Fruit fly (Drosophila melanogaster) whole organism, pupa: ENCODE measurements around the gene CG34265.

Experiments
- CG10348 ChIP-seq: fragments of 200-800 bp; sonication (Bioruptor generic); IDR thresholded peaks from 2 replicates; pipeline ENCODE4 v1.3.6; 2022; ENCODE audit warnings: missing biosample characterization, missing genetic modification characterization
- CG12605 ChIP-seq: fragments of 200-800 bp; sonication (Bioruptor generic); IDR thresholded peaks from 2 replicates; pipeline ENCODE4 v1.3.6; 2022; ENCODE audit warnings: missing biosample characterization, missing genetic modification characterization
- CG13204 ChIP-seq: fragments of 200-800 bp; sonication (Bioruptor generic); optimal IDR thresholded peaks from 2 replicates; lab custom pipeline; 2018; ENCODE audit warnings: missing biosample characterization, mild to moderate bottlenecking, missing genetic modification characterization, moderate library complexity
- CG14655 ChIP-seq: fragments of 200-800 bp; sonication (Bioruptor generic); optimal IDR thresholded peaks from 3 replicates; lab custom pipeline; 2017; ENCODE audit warnings: mild to moderate bottlenecking, missing biosample characterization, missing genetic modification reagents, missing genetic modification characterization
- CG15710 ChIP-seq: fragments of 200-800 bp; sonication (Bioruptor generic); optimal IDR thresholded peaks from 2 replicates; lab custom pipeline; 2018; ENCODE audit warnings: missing biosample characterization, mild to moderate bottlenecking, missing genetic modification characterization, moderate library complexity
- CG17806 ChIP-seq: fragments of 200-800 bp; sonication (Bioruptor generic); optimal IDR thresholded peaks from 2 replicates; lab custom pipeline; 2018; ENCODE audit warnings: missing biosample characterization, mild to moderate bottlenecking, missing genetic modification characterization, moderate library complexity
- CG32121 ChIP-seq: fragments of 200-800 bp; sonication (Bioruptor generic); IDR thresholded peaks from 2 replicates; pipeline ENCODE4 v1.3.6; 2022; ENCODE audit warnings: missing biosample characterization, missing genetic modification characterization
- CG34367 ChIP-seq: fragments of 200-800 bp; sonication (Bioruptor generic); optimal IDR thresholded peaks from 2 replicates; lab custom pipeline; 2018; ENCODE audit warnings: missing biosample characterization, mild to moderate bottlenecking, missing genetic modification characterization
- CG4496 ChIP-seq: fragments of 200-800 bp; sonication (Bioruptor generic); IDR thresholded peaks from 3 replicates; pipeline ENCODE4 v1.3.6; 2022; ENCODE audit warnings: missing biosample characterization, missing genetic modification characterization
- CG8159 ChIP-seq: fragments of 200-800 bp; sonication (Bioruptor generic); optimal IDR thresholded peaks from 3 replicates; lab custom pipeline; 2018; ENCODE audit warnings: missing biosample characterization, mild to moderate bottlenecking, missing genetic modification characterization, moderate library complexity
- CG8301 ChIP-seq: fragments of 200-800 bp; sonication (Bioruptor generic); optimal IDR thresholded peaks from 2 replicates; lab custom pipeline; 2018; ENCODE audit warnings: missing biosample characterization, mild to moderate bottlenecking, missing genetic modification characterization
- CG9948 ChIP-seq: fragments of 200-800 bp; sonication (Bioruptor generic); optimal IDR thresholded peaks from 2 replicates; lab custom pipeline; 2018; ENCODE audit warnings: missing biosample characterization, mild to moderate bottlenecking, missing genetic modification characterization, moderate library complexity
- D1 ChIP-seq: fragments of 200-800 bp; sonication (Bioruptor generic); optimal IDR thresholded peaks from 2 replicates; lab custom pipeline; 2018; ENCODE audit warnings: missing biosample characterization, mild to moderate bottlenecking, missing genetic modification characterization, moderate library complexity
- EcR ChIP-seq: fragments of 200-800 bp; sonication (Bioruptor generic); optimal IDR thresholded peaks from 3 replicates; lab custom pipeline; 2019; ENCODE audit warnings: missing biosample characterization, missing genetic modification characterization, mild to moderate bottlenecking, moderate library complexity, missing genetic modification reagents
- Ets98B ChIP-seq: fragments of 200-800 bp; sonication (Bioruptor generic); IDR thresholded peaks from 2 replicates; pipeline ENCODE4 v1.3.6; 2022; ENCODE audit warnings: missing biosample characterization, missing genetic modification characterization
- Pif1A ChIP-seq: fragments of 200-800 bp; sonication (Bioruptor generic); optimal IDR thresholded peaks from 3 replicates; lab custom pipeline; 2016; ENCODE audit warnings: missing biosample characterization, missing genetic modification characterization
- Pif1B ChIP-seq: fragments of 200-800 bp; sonication (Bioruptor generic); optimal IDR thresholded peaks from 3 replicates; lab custom pipeline; 2016; ENCODE audit warnings: missing biosample characterization, missing genetic modification characterization
- Snoo ChIP-seq: fragments of 200-800 bp; sonication (Bioruptor generic); optimal IDR thresholded peaks from 3 replicates; lab custom pipeline; 2017; ENCODE audit warnings: missing biosample characterization, mild to moderate bottlenecking, missing genetic modification characterization, inconsistent platforms
- fd96Ca ChIP-seq: fragments of 200-800 bp; sonication (Bioruptor generic); IDR thresholded peaks from 3 replicates; pipeline ENCODE4 v1.3.6; 2022; ENCODE audit warnings: missing biosample characterization, missing genetic modification characterization
- gl ChIP-seq: fragments of 200-800 bp; sonication (Bioruptor generic); optimal IDR thresholded peaks from 2 replicates; lab custom pipeline; 2018; ENCODE audit warnings: missing biosample characterization, mild to moderate bottlenecking, missing genetic modification characterization
- rn ChIP-seq: fragments of 200-800 bp; sonication (Bioruptor generic); IDR thresholded peaks from 2 replicates; pipeline ENCODE4 v1.3.6; 2022; ENCODE audit warnings: missing biosample characterization, missing genetic modification characterization

Gene CG34265

DNA sequence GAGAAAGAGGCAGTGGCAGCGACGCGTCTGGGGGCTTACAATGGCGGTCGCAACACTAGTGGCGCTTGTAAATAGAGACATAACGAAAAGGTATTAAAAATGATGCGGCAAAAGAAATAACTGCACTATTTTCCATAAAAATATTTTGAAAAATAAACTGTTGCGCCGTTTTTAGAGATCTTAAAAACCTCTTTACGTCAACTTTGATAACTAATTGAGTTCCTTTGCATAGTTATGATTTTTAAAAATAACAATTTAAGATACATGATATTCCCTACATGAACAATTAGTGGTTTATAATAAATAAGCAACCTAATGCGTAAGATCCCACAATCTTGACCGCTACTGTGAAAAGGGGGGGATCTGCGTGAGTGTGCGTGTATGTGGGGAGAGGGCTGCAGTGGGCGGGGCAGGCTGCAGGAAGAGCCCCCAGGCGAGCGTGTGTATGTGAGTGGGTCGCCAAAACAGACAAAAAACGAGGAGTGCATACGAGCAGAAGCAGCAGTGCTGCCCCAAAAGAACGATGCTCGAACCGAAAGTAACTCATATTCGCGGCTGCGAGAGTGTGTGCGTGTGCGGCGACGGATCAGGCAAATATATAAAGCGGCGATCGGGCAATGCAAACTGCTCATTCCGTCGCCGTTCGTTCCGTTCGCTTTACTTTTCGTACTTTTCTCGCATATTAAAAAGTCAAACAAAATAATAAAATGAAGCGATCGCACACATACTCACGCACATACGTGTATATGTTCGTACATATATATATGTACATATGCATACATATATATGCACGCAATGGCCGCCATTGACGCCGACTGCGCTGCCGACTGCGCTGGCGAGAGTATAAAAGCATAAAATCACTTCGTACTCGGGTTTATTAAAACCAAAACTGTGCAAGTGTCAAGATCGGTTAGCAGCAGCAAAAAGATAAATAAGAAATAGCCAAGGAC lies 19.3 kb upstream of the CG34265 start:
- TF ChIP-seq Pif1B (GFP tag; lab: Kevin White, UChicago) (peak; percentile 94), Ets98B (GFP tag; lab: Robert Waterston, UW) (peak; percentile 69), CG15710 (tag; lab: Kevin White, UChicago) (peak; percentile 98), Pif1A (GFP tag; lab: Kevin White, UChicago) (peak; percentile 96), CG13204 (GFP tag; lab: Kevin White, UChicago) (peak; percentile 94), D1 (tag; lab: Kevin White, UChicago) (peak; percentile 97), CG10348 (GFP tag; lab: Robert Waterston, UW) (no peak; the same call in 1 of the 2 replicates), gl (tag; lab: Kevin White, UChicago) (peak; percentile 84), CG8159 (peak; percentile 99), CG12605 (peak; percentile 72), CG9948 (peak; percentile 98), CG8301 (tag; lab: Kevin White, UChicago) (peak; percentile 91), CG17806 (tag; lab: Kevin White, UChicago) (peak; percentile 95), CG32121 (peak; percentile 83), CG14655 (GFP tag; lab: Kevin White, UChicago) (peak; percentile 93), CG4496 (GFP tag; lab: Robert Waterston, UW) (peak; percentile 67), fd96Ca (GFP tag; lab: Robert Waterston, UW) (peak; percentile 82; the same call in 2 of the 3 replicates), Snoo (tag; lab: Kevin White, UChicago) (peak; percentile 47), CG34367 (tag; lab: Kevin White, UChicago) (peak; percentile 96), EcR (GFP tag; lab: Kevin White, UChicago) (peak; percentile 90), rn (peak; percentile 66; the same call in 1 of the 2 replicates)

DNA sequence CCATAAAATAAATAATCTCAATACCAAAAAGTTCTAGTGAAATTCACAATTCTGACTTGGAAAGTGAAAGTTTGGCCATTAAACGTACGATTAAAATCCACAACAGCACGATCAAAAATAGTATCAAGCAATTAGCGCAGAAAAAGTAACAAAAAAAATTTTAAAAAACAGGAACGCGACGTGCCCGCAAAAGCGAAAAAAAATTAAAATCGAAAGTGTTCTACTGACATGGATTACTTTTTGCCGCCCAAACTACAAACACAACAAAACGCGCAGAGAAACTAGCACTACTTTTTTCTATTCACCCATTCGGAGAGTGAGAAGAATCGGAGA lies 18.6 kb upstream of the CG34265 start:
- TF ChIP-seq gl (tag; lab: Kevin White, UChicago): no peak
- TF ChIP-seq Ets98B (GFP tag; lab: Robert Waterston, UW): no peak

DNA sequence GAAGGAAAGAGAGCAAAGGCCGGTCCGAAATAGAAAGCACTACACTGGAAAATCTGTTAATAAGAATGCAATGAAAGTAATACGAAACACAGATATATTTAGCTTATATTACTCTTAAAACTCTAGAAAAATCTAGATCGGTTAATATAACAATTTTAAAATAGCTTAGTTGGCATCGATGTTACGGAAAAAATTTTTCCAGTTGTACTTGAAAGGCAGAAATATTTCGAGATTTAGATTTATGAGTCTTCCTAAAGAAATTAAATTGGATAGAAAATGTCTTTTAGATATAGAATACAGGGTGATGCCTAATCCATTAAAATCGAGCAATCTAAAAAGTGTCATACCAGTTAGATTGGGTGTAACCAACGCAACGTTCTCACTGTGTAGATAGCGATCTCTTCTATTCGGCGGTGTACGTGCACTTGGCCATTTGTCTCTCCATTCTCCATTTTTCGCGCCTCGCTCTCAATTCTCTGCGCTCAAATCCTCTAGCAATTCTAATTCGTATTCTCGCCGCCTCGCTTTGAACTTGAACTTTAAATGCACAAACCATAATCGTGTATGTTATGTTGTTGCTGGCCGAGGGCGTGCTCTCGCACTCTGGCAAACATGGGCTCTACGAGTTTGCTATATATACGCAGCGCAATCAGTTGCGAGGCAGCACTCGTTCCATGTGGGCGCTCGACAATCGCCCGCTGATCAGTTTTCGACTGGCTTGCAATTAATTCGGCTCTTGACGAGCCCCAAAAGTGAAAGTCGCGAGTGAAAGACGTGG lies 18.1 kb upstream of the CG34265 start:
- peak; percentile 85 for TF ChIP-seq CG9948
- TF ChIP-seq CG13204 (GFP tag; lab: Kevin White, UChicago): peak; percentile 34
- no peak for TF ChIP-seq Snoo (tag; lab: Kevin White, UChicago)
- TF ChIP-seq D1 (tag; lab: Kevin White, UChicago): peak; percentile 52
- TF ChIP-seq CG8301 (tag; lab: Kevin White, UChicago): peak; percentile 96
- TF ChIP-seq CG15710 (tag; lab: Kevin White, UChicago): peak; percentile 64
- peak; percentile 78 for TF ChIP-seq fd96Ca (GFP tag; lab: Robert Waterston, UW)
- peak; percentile 85 for TF ChIP-seq CG4496 (GFP tag; lab: Robert Waterston, UW)
- TF ChIP-seq CG34367 (tag; lab: Kevin White, UChicago): peak; percentile 72
- peak; percentile 98 for TF ChIP-seq CG14655 (GFP tag; lab: Kevin White, UChicago)
- peak; percentile 73 for TF ChIP-seq CG10348 (GFP tag; lab: Robert Waterston, UW)
- TF ChIP-seq rn: peak; percentile 12; the same call in 1 of the 2 replicates
- no peak for TF ChIP-seq EcR (GFP tag; lab: Kevin White, UChicago)
- peak; percentile 72 for TF ChIP-seq Pif1B (GFP tag; lab: Kevin White, UChicago)
- no peak for TF ChIP-seq gl (tag; lab: Kevin White, UChicago)
- TF ChIP-seq Ets98B (GFP tag; lab: Robert Waterston, UW): peak; percentile 76
- 0 out of 2 replicates have a peak, but pooled peaks have one; percentile 8 for TF ChIP-seq CG12605
- TF ChIP-seq CG8159: peak; percentile 63
- peak; percentile 80 for TF ChIP-seq CG32121
- TF ChIP-seq Pif1A (GFP tag; lab: Kevin White, UChicago): peak; percentile 81
- TF ChIP-seq CG17806 (tag; lab: Kevin White, UChicago): peak; percentile 71

dm6 chr3L:3250922-3251658 lies 17.2 kb upstream of the CG34265 start:
- TF ChIP-seq CG14655 (GFP tag; lab: Kevin White, UChicago) (no peak), CG12605 (no peak), rn (no peak)
